Fruit fly (Drosophila melanogaster) whole organism, embryonic: ENCODE data around the gene CG4017.

Experiments
- Aef1 ChIP-seq: fragments of 200-800 bp; sonication (Bioruptor generic); IDR thresholded peaks from 3 replicates; pipeline ENCODE4 v1.3.6; 2022; ENCODE audit warnings: missing biosample characterization, missing genetic modification characterization
- Blimp-1 ChIP-seq: fragments of 200-800 bp; sonication (Bioruptor generic); optimal IDR thresholded peaks from 3 replicates; lab custom pipeline; 2018; ENCODE audit warnings: missing biosample characterization, missing genetic modification characterization, mild to moderate bottlenecking, moderate library complexity, missing genetic modification reagents
- CG10979 ChIP-seq: fragments of 200-800 bp; sonication (Bioruptor generic); optimal IDR thresholded peaks from 2 replicates; lab custom pipeline; 2018; ENCODE audit warnings: missing biosample characterization, mild to moderate bottlenecking, missing genetic modification characterization, moderate library complexity
- CG13775 ChIP-seq: fragments of 200-800 bp; sonication (Bioruptor generic); optimal IDR thresholded peaks from 3 replicates; lab custom pipeline; 2017; ENCODE audit warnings: missing biosample characterization, mild to moderate bottlenecking, missing genetic modification characterization
- CG15514 ChIP-seq: fragments of 200-800 bp; sonication (Bioruptor generic); optimal IDR thresholded peaks from 3 replicates; lab custom pipeline; 2017; ENCODE audit warnings: missing biosample characterization, missing genetic modification characterization, mild to moderate bottlenecking, moderate library complexity, missing genetic modification reagents
- CG1647 ChIP-seq: fragments of 200-800 bp; sonication (Bioruptor generic); optimal IDR thresholded peaks from 3 replicates; lab custom pipeline; 2016; ENCODE audit warnings: missing biosample characterization, missing genetic modification characterization
- CG17328 ChIP-seq: fragments of 200-800 bp; sonication (Bioruptor generic); IDR thresholded peaks from 2 replicates; pipeline ENCODE4 v1.3.6; 2022; ENCODE audit warnings: missing biosample characterization, missing genetic modification characterization
- CG2678 ChIP-seq: fragments of 200-800 bp; sonication (Bioruptor generic); optimal IDR thresholded peaks from 3 replicates; lab custom pipeline; 2019; ENCODE audit warnings: missing biosample characterization, mild to moderate bottlenecking, missing genetic modification characterization, moderate library complexity
- CG30403 ChIP-seq: fragments of 200-800 bp; sonication (Bioruptor generic); optimal IDR thresholded peaks from 3 replicates; lab custom pipeline; 2016; ENCODE audit warnings: missing biosample characterization, missing genetic modification characterization
- CG3847 ChIP-seq: fragments of 200-800 bp; sonication (Bioruptor generic); IDR thresholded peaks from 2 replicates; pipeline ENCODE4 v1.3.6; 2022; ENCODE audit warnings: missing biosample characterization, missing genetic modification characterization
- CG43689 ChIP-seq: fragments of 200-800 bp; sonication (Bioruptor generic); IDR thresholded peaks from 2 replicates; pipeline ENCODE4 v1.3.6; 2022; ENCODE audit warnings: missing biosample characterization, missing genetic modification characterization
- CG4424 ChIP-seq: fragments of 200-800 bp; sonication (Bioruptor generic); optimal IDR thresholded peaks from 3 replicates; lab custom pipeline; 2016; ENCODE audit warnings: missing biosample characterization, missing genetic modification characterization
- CG5953 ChIP-seq: fragments of 200-800 bp; sonication (Bioruptor generic); IDR thresholded peaks from 2 replicates; pipeline ENCODE4 v1.3.6; 2022; ENCODE audit warnings: missing biosample characterization, missing genetic modification characterization
- CG6175 ChIP-seq: fragments of 200-800 bp; sonication (Bioruptor generic); IDR thresholded peaks from 3 replicates; pipeline ENCODE4 v1.3.6; 2022; ENCODE audit warnings: missing biosample characterization, missing genetic modification characterization
- CG7839 ChIP-seq: fragments of 200-800 bp; sonication (Bioruptor generic); optimal IDR thresholded peaks from 3 replicates; lab custom pipeline; 2018; ENCODE audit warnings: missing biosample characterization, mild to moderate bottlenecking, missing genetic modification characterization, moderate library complexity
- CG8281 ChIP-seq: fragments of 200-800 bp; sonication (Bioruptor generic); optimal IDR thresholded peaks from 2 replicates; lab custom pipeline; 2018; ENCODE audit warnings: missing biosample characterization, mild to moderate bottlenecking, missing genetic modification characterization, moderate library complexity
- CG8944 ChIP-seq: fragments of 200-800 bp; sonication (Bioruptor generic); optimal IDR thresholded peaks from 3 replicates; lab custom pipeline; 2016; ENCODE audit warnings: missing biosample characterization, missing genetic modification characterization
- CTCF ChIP-seq: fragments of 200-800 bp; sonication (Bioruptor generic); optimal IDR thresholded peaks from 2 replicates; lab custom pipeline; 2017; ENCODE audit warnings: missing biosample characterization, mild to moderate bottlenecking, missing genetic modification characterization, moderate library complexity
- Dfd ChIP-seq, 2 experiments: fragments of >200 bp; optimal IDR thresholded peaks; 2 replicates each; lab custom pipeline; 2017; ENCODE audit warnings: missing biosample characterization in 2 of 2, missing genetic modification characterization in 2 of 2
- Dip3 ChIP-seq: fragments of 200-800 bp; sonication (Bioruptor generic); optimal IDR thresholded peaks from 3 replicates; lab custom pipeline; 2016; ENCODE audit warnings: missing biosample characterization, missing genetic modification characterization
- Doc2 ChIP-seq: fragments of 200-800 bp; sonication (Bioruptor generic); IDR thresholded peaks from 2 replicates; pipeline ENCODE4 v1.3.6; 2022; ENCODE audit warnings: missing biosample characterization, missing genetic modification characterization
- Dp ChIP-seq: fragments of 200-800 bp; sonication (Bioruptor generic); optimal IDR thresholded peaks from 2 replicates; lab custom pipeline; 2018; ENCODE audit warnings: missing biosample characterization, mild to moderate bottlenecking, missing genetic modification characterization, moderate library complexity
- Elba2 ChIP-seq: fragments of 200-800 bp; sonication (Bioruptor generic); optimal IDR thresholded peaks from 3 replicates; lab custom pipeline; 2016; ENCODE audit warnings: missing biosample characterization, missing genetic modification characterization
- Gsc ChIP-seq: fragments of 200-800 bp; sonication (Bioruptor generic); IDR thresholded peaks from 2 replicates; pipeline ENCODE4 v1.3.6; 2022; ENCODE audit warnings: missing biosample characterization, missing genetic modification characterization
- Gug ChIP-seq: fragments of 200-800 bp; sonication (Bioruptor generic); IDR thresholded peaks from 4 replicates; pipeline ENCODE4 v1.3.6; 2022; ENCODE audit warnings: missing biosample characterization, missing genetic modification characterization
- MESR4 ChIP-seq: fragments of 200-800 bp; sonication (Bioruptor generic); optimal IDR thresholded peaks from 2 replicates; lab custom pipeline; 2018; ENCODE audit warnings: missing biosample characterization, mild to moderate bottlenecking, missing genetic modification characterization, moderate library complexity
- Max ChIP-seq: fragments of 200-800 bp; sonication (Bioruptor generic); optimal IDR thresholded peaks from 2 replicates; lab custom pipeline; 2016; ENCODE audit warnings: missing biosample characterization, mild to moderate bottlenecking, missing genetic modification characterization
- NfI ChIP-seq: fragments of 200-800 bp; sonication (Bioruptor generic); optimal IDR thresholded peaks from 3 replicates; lab custom pipeline; 2018; ENCODE audit warnings: missing biosample characterization, mild to moderate bottlenecking, missing genetic modification characterization, moderate library complexity
- Rfx ChIP-seq: fragments of 200-800 bp; sonication (Bioruptor generic); IDR thresholded peaks from 2 replicates; pipeline ENCODE4 v1.3.6; 2022; ENCODE audit warnings: missing biosample characterization, missing genetic modification characterization
- Scr ChIP-seq: fragments of 200-800 bp; sonication (Bioruptor generic); IDR thresholded peaks from 2 replicates; pipeline ENCODE4 v1.3.6; 2022; ENCODE audit warnings: missing biosample characterization, missing genetic modification characterization; ENCODE audit not compliant: partially characterized antibody
- Ssrp ChIP-seq: fragments of 200-800 bp; sonication (Bioruptor generic); optimal IDR thresholded peaks from 2 replicates; lab custom pipeline; 2018; ENCODE audit warnings: missing biosample characterization, mild to moderate bottlenecking, missing genetic modification characterization, moderate library complexity
- Xbp1 ChIP-seq: fragments of 200-800 bp; sonication (Bioruptor generic); optimal IDR thresholded peaks from 3 replicates; lab custom pipeline; 2016; ENCODE audit warnings: missing biosample characterization, mild to moderate bottlenecking, missing genetic modification characterization
- ash1 ChIP-seq: fragments of 200-800 bp; sonication (Bioruptor generic); optimal IDR thresholded peaks from 2 replicates; lab custom pipeline; 2018; ENCODE audit warnings: missing biosample characterization, mild to moderate bottlenecking, missing genetic modification characterization
- cg ChIP-seq: fragments of 200-800 bp; sonication (Bioruptor generic); optimal IDR thresholded peaks from 3 replicates; lab custom pipeline; 2019; ENCODE audit warnings: missing biosample characterization, mild to moderate bottlenecking, missing genetic modification characterization, moderate library complexity
- chif ChIP-seq, 2 experiments: fragments of 200-800 bp; sonication (Bioruptor generic); optimal IDR thresholded peaks; 3 replicates each; lab custom pipeline; 2016; ENCODE audit warnings: missing biosample characterization in 2 of 2, missing genetic modification characterization in 2 of 2
- dmrt11E ChIP-seq: fragments of 200-800 bp; sonication (Bioruptor generic); optimal IDR thresholded peaks from 3 replicates; lab custom pipeline; 2018; ENCODE audit warnings: missing biosample characterization, mild to moderate bottlenecking, missing genetic modification characterization, moderate library complexity
- gce ChIP-seq: fragments of 200-800 bp; sonication (Bioruptor generic); IDR thresholded peaks from 3 replicates; pipeline ENCODE4 v1.3.6; 2022; ENCODE audit warnings: missing biosample characterization, missing genetic modification characterization
- gsb-n ChIP-seq: fragments of 200-800 bp; sonication (Bioruptor generic); optimal IDR thresholded peaks from 3 replicates; lab custom pipeline; 2018; ENCODE audit warnings: missing biosample characterization, mild to moderate bottlenecking, missing genetic modification characterization
- kay ChIP-seq: fragments of 200-800 bp; sonication (Bioruptor generic); optimal IDR thresholded peaks from 2 replicates; lab custom pipeline; 2016; ENCODE audit warnings: missing biosample characterization, missing genetic modification characterization
- klu ChIP-seq: fragments of 200-800 bp; sonication (Bioruptor generic); IDR thresholded peaks from 2 replicates; pipeline ENCODE4 v1.3.6; 2022; ENCODE audit warnings: missing biosample characterization, missing genetic modification characterization
- knrl ChIP-seq: fragments of 200-800 bp; sonication (Bioruptor generic); IDR thresholded peaks from 3 replicates; pipeline ENCODE4 v1.3.6; 2022; ENCODE audit warnings: missing biosample characterization, missing genetic modification characterization; ENCODE audit not compliant: partially characterized antibody
- lmd ChIP-seq: fragments of 200-800 bp; sonication (Bioruptor generic); IDR thresholded peaks from 2 replicates; pipeline ENCODE4 v1.3.6; 2022; ENCODE audit warnings: missing biosample characterization, missing genetic modification characterization
- mirr ChIP-seq: fragments of 200-800 bp; sonication (Bioruptor generic); optimal IDR thresholded peaks from 3 replicates; lab custom pipeline; 2018; ENCODE audit warnings: missing biosample characterization, mild to moderate bottlenecking, missing genetic modification characterization
- pb ChIP-seq: fragments of 200-800 bp; sonication (Bioruptor generic); optimal IDR thresholded peaks from 3 replicates; lab custom pipeline; 2016; ENCODE audit warnings: missing biosample characterization, missing genetic modification characterization
- row ChIP-seq: fragments of 200-800 bp; sonication (Bioruptor generic); IDR thresholded peaks from 3 replicates; pipeline ENCODE4 v1.3.6; 2022; ENCODE audit warnings: missing biosample characterization, missing genetic modification characterization
- sqz ChIP-seq: fragments of 200-800 bp; sonication (Bioruptor generic); optimal IDR thresholded peaks from 3 replicates; lab custom pipeline; 2018; ENCODE audit warnings: missing biosample characterization, mild to moderate bottlenecking, missing genetic modification characterization
- stwl ChIP-seq: fragments of 200-800 bp; sonication (Bioruptor generic); optimal IDR thresholded peaks from 3 replicates; lab custom pipeline; 2018; ENCODE audit warnings: missing biosample characterization, mild to moderate bottlenecking, missing genetic modification characterization, moderate library complexity
- trem ChIP-seq: fragments of 200-800 bp; optimal IDR thresholded peaks from 3 replicates; lab custom pipeline; 2019; ENCODE audit warnings: missing biosample characterization, mild to moderate bottlenecking, missing genetic modification characterization, moderate library complexity
- wor ChIP-seq: fragments of 200-800 bp; sonication (Bioruptor generic); IDR thresholded peaks from 2 replicates; pipeline ENCODE4 v1.3.6; 2022; ENCODE audit warnings: missing biosample characterization, missing genetic modification characterization
- zen ChIP-seq: fragments of 200-800 bp; sonication (Bioruptor generic); optimal IDR thresholded peaks from 3 replicates; lab custom pipeline; 2018; ENCODE audit warnings: missing biosample characterization, mild to moderate bottlenecking, missing genetic modification characterization, moderate library complexity
- zen2 ChIP-seq: fragments of 200-800 bp; sonication (Bioruptor generic); IDR thresholded peaks from 3 replicates; pipeline ENCODE4 v1.3.6; 2022; ENCODE audit warnings: missing biosample characterization, missing genetic modification characterization; ENCODE audit not compliant: partially characterized antibody

Gene CG4017

dm6 chr2L:9763212-9763869 is 3.5 kb upstream of the CG4017 start, which contains the start of the genes Taf11 and und (continued):
- TF ChIP-seq Xbp1 (GFP tag; lab: Kevin White, UChicago) (peak; percentile 39), pb (GFP tag; lab: Kevin White, UChicago) (no peak), CG13775 (GFP tag; lab: Kevin White, UChicago) (peak; percentile 100), ash1 (GFP tag; lab: Kevin White, UChicago) (no peak), CG17328 (no peak), trem (tag; lab: Kevin White, UChicago) (peak; percentile 20), Gug (GFP tag; lab: Robert Waterston, UW) (no peak), zen2 (GFP tag; lab: Robert Waterston, UW) (peak; percentile 13; the same call in 1 of the 3 replicates), dmrt11E (peak; percentile 15), MESR4 (GFP tag; lab: Kevin White, UChicago) (peak; percentile 71), CTCF (GFP tag; lab: Kevin White, UChicago) (no peak), CG8944 (GFP tag; lab: Kevin White, UChicago) (no peak), gce (GFP tag; lab: Robert Waterston, UW) (no peak), Doc2 (GFP tag; lab: Robert Waterston, UW) (no peak), CG6175 (no peak), cg (no peak), CG2678 (tag; lab: Kevin White, UChicago) (peak; percentile 71), Ssrp (tag; lab: Kevin White, UChicago) (peak; percentile 26), stwl (tag; lab: Kevin White, UChicago) (peak; percentile 52), Dip3 (GFP tag; lab: Kevin White, UChicago) (no peak), CG8281 (tag; lab: Kevin White, UChicago) (no peak), lmd (GFP tag; lab: Robert Waterston, UW) (peak; percentile 20; the same call in 1 of the 2 replicates), CG43689 (GFP tag; lab: Robert Waterston, UW) (no peak), gsb-n (tag; lab: Kevin White, UChicago) (no peak), zen (peak; percentile 28), knrl (GFP tag; lab: Robert Waterston, UW) (peak; percentile 86), sqz (GFP tag; lab: Kevin White, UChicago) (no peak), CG5953 (no peak), wor (GFP tag; lab: Robert Waterston, UW) (no peak), NfI (GFP tag; lab: Kevin White, UChicago) (peak; percentile 16), Rfx (GFP tag; lab: Robert Waterston, UW) (peak; percentile 57; the same call in 1 of the 2 replicates), mirr (GFP tag; lab: Kevin White, UChicago) (no peak), klu (peak; percentile 30; the same call in 1 of the 2 replicates), Gsc (GFP tag; lab: Robert Waterston, UW) (no peak), CG15514 (GFP tag; lab: Kevin White, UChicago) (peak; percentile 99), CG4424 (GFP tag; lab: Kevin White, UChicago) (no peak), CG30403 (GFP tag; lab: Kevin White, UChicago) (peak; percentile 39), Aef1 (GFP tag; lab: Robert Waterston, UW) (no peak), CG7839 (tag; lab: Kevin White, UChicago) (no peak), kay (no peak), CG1647 (GFP tag; lab: Kevin White, UChicago) (no peak), Dp (GFP tag; lab: Kevin White, UChicago) (peak; percentile 37), chif (GFP tag; optimal IDR thresholded peaks at IDR 0.05; lab: Kevin White, UChicago) (no peak), Max (GFP tag; lab: Kevin White, UChicago) (peak; percentile 81), Dfd (GFP tag; optimal IDR thresholded peaks at IDR 0.05; lab: Kevin White, UChicago) (no peak), Blimp-1 (GFP tag; lab: Kevin White, UChicago) (no peak), Scr (GFP tag; lab: Robert Waterston, UW) (peak; percentile 83), row (GFP tag; lab: Robert Waterston, UW) (peak; percentile 92), CG10979 (tag; lab: Kevin White, UChicago) (peak; percentile 29), Elba2 (GFP tag; lab: Kevin White, UChicago) (peak; percentile 13), CG3847 (GFP tag; lab: Robert Waterston, UW) (peak; percentile 60)
